Worm (Caenorhabditis elegans) whole organism, L1 larva: ENCODE results near the gene ubc-24.

ENCODE experiments used
- C04F5.9 ChIP-seq: sonication (generic microtip); optimal IDR thresholded peaks from 2 replicates; lab custom pipeline; 2016; ENCODE audit warnings: missing genetic modification characterization, missing compliant biosample characterization
- C16A3.4 ChIP-seq: fragments of 150-350 bp; optimal IDR thresholded peaks from 2 replicates; lab custom pipeline; 2014; ENCODE audit warnings: missing biosample characterization, missing genetic modification characterization
- F16B12.6 ChIP-seq: fragments of 150-350 bp; optimal IDR thresholded peaks from 2 replicates; lab custom pipeline; 2014; ENCODE audit warnings: missing biosample characterization, missing genetic modification characterization
- blmp-1 ChIP-seq: fragments of 150-350 bp; optimal IDR thresholded peaks from 2 replicates; lab custom pipeline; 2014; ENCODE audit warnings: missing biosample characterization, missing genetic modification characterization
- ceh-63 ChIP-seq: fragments of 200-800 bp; sonication (Bioruptor generic); optimal IDR thresholded peaks from 2 replicates; lab custom pipeline; 2018; ENCODE audit warnings: mild to moderate bottlenecking, missing genetic modification characterization, missing compliant biosample characterization
- ceh-8 ChIP-seq: fragments of 200-800 bp; sonication (Bioruptor generic); optimal IDR thresholded peaks from 2 replicates; lab custom pipeline; 2018; ENCODE audit warnings: mild to moderate bottlenecking, missing genetic modification characterization, moderate library complexity, missing compliant biosample characterization
- ceh-88 ChIP-seq: fragments of 200-800 bp; sonication (Bioruptor generic); IDR thresholded peaks from 2 replicates; pipeline ENCODE4 v1.3.6; 2022; ENCODE audit warnings: missing genetic modification characterization, missing compliant biosample characterization
- ces-1 ChIP-seq: fragments of 150-350 bp; optimal IDR thresholded peaks from 2 replicates; lab custom pipeline; 2014; ENCODE audit warnings: missing biosample characterization, missing genetic modification reagents, missing genetic modification characterization
- dpl-1 ChIP-seq, 3 experiments: fragments of 150-350 bp in 2 of 3; sonication (generic microtip) in 1 of 3; optimal IDR thresholded peaks; 2 replicates each; lab custom pipeline; 2014 to 2017; ENCODE audit warnings: missing biosample characterization in 3 of 3, missing genetic modification characterization in 3 of 3, missing genetic modification reagents in 3 of 3
- efl-1 ChIP-seq, 4 experiments: fragments of 150-350 bp; optimal IDR thresholded peaks in 3 of 4; peaks in 1 of 4; 1 replicate in 1 of 4; 2 replicates in 3 of 4; lab custom pipeline; 2014; ENCODE audit warnings: missing biosample characterization in 2 of 4, missing genetic modification characterization in 2 of 4, missing genetic modification reagents in 2 of 4
- elt-2 ChIP-seq: sonication (generic microtip); optimal IDR thresholded peaks from 2 replicates; lab custom pipeline; 2016; ENCODE audit warnings: missing genetic modification characterization, mild to moderate bottlenecking, inconsistent platforms, missing compliant biosample characterization, missing genetic modification reagents
- fkh-8 ChIP-seq: sonication (generic microtip); optimal IDR thresholded peaks from 2 replicates; lab custom pipeline; 2016; ENCODE audit warnings: mild to moderate bottlenecking, missing genetic modification characterization, missing compliant biosample characterization
- grh-1 ChIP-seq: fragments of 200-800 bp; sonication (Bioruptor generic); IDR thresholded peaks from 2 replicates; pipeline ENCODE4 v1.3.6; 2022; ENCODE audit warnings: missing genetic modification reagents, missing genetic modification characterization, missing compliant biosample characterization
- hlh-17 ChIP-seq: fragments of 200-800 bp; sonication (Bioruptor generic); optimal IDR thresholded peaks from 2 replicates; lab custom pipeline; 2018; ENCODE audit warnings: missing genetic modification characterization, mild to moderate bottlenecking, missing compliant biosample characterization, moderate library complexity, borderline replicate concordance
- jun-1 ChIP-seq: fragments of 150-350 bp; optimal IDR thresholded peaks from 2 replicates; lab custom pipeline; 2014; ENCODE audit warnings: missing biosample characterization, missing genetic modification reagents, missing genetic modification characterization
- lin-13 ChIP-seq: fragments of 150-350 bp; optimal IDR thresholded peaks from 2 replicates; lab custom pipeline; 2014; ENCODE audit warnings: missing biosample characterization, missing genetic modification reagents, missing genetic modification characterization
- lin-14 ChIP-seq: fragments of 200-800 bp; sonication (Bioruptor generic); optimal IDR thresholded peaks from 2 replicates; lab custom pipeline; 2018; ENCODE audit warnings: mild to moderate bottlenecking, missing genetic modification characterization, moderate library complexity, missing compliant biosample characterization
- lin-15B ChIP-seq: fragments of 150-350 bp; sonication (generic microtip); optimal IDR thresholded peaks from 3 replicates; lab custom pipeline; 2014; ENCODE audit warnings: missing biosample characterization, missing genetic modification characterization
- lin-35 ChIP-seq, 2 experiments: fragments of 150-350 bp; optimal IDR thresholded peaks; 2 replicates each; lab custom pipeline; 2014; ENCODE audit warnings: missing biosample characterization in 2 of 2, missing genetic modification characterization in 2 of 2, missing genetic modification reagents in 2 of 2
- lir-3 ChIP-seq: sonication (generic microtip); optimal IDR thresholded peaks from 2 replicates; lab custom pipeline; 2016; ENCODE audit warnings: mild to moderate bottlenecking, missing genetic modification characterization, moderate library complexity, missing compliant biosample characterization; ENCODE audit not compliant: poor library complexity
- lsy-2 ChIP-seq, 2 experiments: fragments of 150-350 bp; optimal IDR thresholded peaks; 2 replicates each; lab custom pipeline; 2014; ENCODE audit warnings: missing biosample characterization in 2 of 2, missing genetic modification characterization in 2 of 2
- mdl-1 ChIP-seq, 2 experiments: fragments of 150-350 bp; optimal IDR thresholded peaks; 2 replicates each; lab custom pipeline; 2014 to 2017; ENCODE audit warnings: missing biosample characterization in 2 of 2, missing genetic modification characterization in 2 of 2, inconsistent platforms in 1 of 2
- mef-2 ChIP-seq: fragments of 150-350 bp; optimal IDR thresholded peaks from 2 replicates; lab custom pipeline; 2014; ENCODE audit warnings: missing biosample characterization, missing genetic modification characterization
- mep-1 ChIP-seq: fragments of 150-350 bp; optimal IDR thresholded peaks from 2 replicates; lab custom pipeline; 2014; ENCODE audit warnings: missing biosample characterization, missing genetic modification characterization
- nhr-19 ChIP-seq: fragments of 200-800 bp; sonication (Bioruptor generic); conservative IDR thresholded peaks from 2 replicates; pipeline ENCODE4 v1.3.6; 2022; ENCODE audit warnings: missing genetic modification characterization, missing compliant biosample characterization
- nhr-237 ChIP-seq: fragments of 150-350 bp; optimal IDR thresholded peaks from 2 replicates; lab custom pipeline; 2014; ENCODE audit warnings: missing biosample characterization, missing genetic modification characterization
- nhr-77 ChIP-seq: fragments of 150-350 bp; optimal IDR thresholded peaks from 2 replicates; lab custom pipeline; 2014; ENCODE audit warnings: missing biosample characterization, missing genetic modification characterization
- nhr-85 ChIP-seq: sonication (generic microtip); peaks from one replicate; lab custom pipeline; 2016; ENCODE audit warnings: missing genetic modification characterization, inconsistent platforms, missing compliant biosample characterization
- nhr-90 ChIP-seq: sonication (generic microtip); optimal IDR thresholded peaks from 2 replicates; lab custom pipeline; 2016; ENCODE audit warnings: mild to moderate bottlenecking, missing genetic modification characterization, missing compliant biosample characterization; ENCODE audit not compliant: poor library complexity
- pag-3 ChIP-seq: sonication (generic microtip); optimal IDR thresholded peaks from 2 replicates; lab custom pipeline; 2017; ENCODE audit warnings: missing genetic modification characterization, mild to moderate bottlenecking, missing compliant biosample characterization, antibody characterized with exemption, borderline replicate concordance; ENCODE audit not compliant: insufficient read depth
- rnt-1 ChIP-seq: sonication (generic microtip); optimal IDR thresholded peaks from 2 replicates; lab custom pipeline; 2016; ENCODE audit warnings: mild to moderate bottlenecking, missing genetic modification characterization, moderate library complexity, missing compliant biosample characterization
- snu-23 ChIP-seq: sonication (generic microtip); optimal IDR thresholded peaks from 2 replicates; lab custom pipeline; 2016; ENCODE audit warnings: missing genetic modification characterization, missing compliant biosample characterization
- sox-4 ChIP-seq: sonication (generic microtip); optimal IDR thresholded peaks from 2 replicates; lab custom pipeline; 2016; ENCODE audit warnings: missing genetic modification characterization, missing compliant biosample characterization
- tbx-2 ChIP-seq: sonication (generic microtip); optimal IDR thresholded peaks from 2 replicates; lab custom pipeline; 2016; ENCODE audit warnings: missing genetic modification characterization, missing compliant biosample characterization
- xbp-1 ChIP-seq: sonication (generic microtip); optimal IDR thresholded peaks from 2 replicates; lab custom pipeline; 2016; ENCODE audit warnings: missing genetic modification characterization, missing compliant biosample characterization

ubc-24 gene

ce11 chrII:8428947-8429919, 23.8 kb downstream of the ubc-24 start:
- TF ChIP-seq ceh-88 (no peak), nhr-85 (tag; lab: Kevin White, UChicago) (peak; percentile 59), lsy-2 (tag; optimal IDR thresholded peaks at IDR 0.05; lab: Kevin White, UChicago) (peak in 1 of 2 experiments; percentile 41), lin-14 (GFP tag; lab: Kevin White, UChicago) (peak; percentile 47), blmp-1 (tag; lab: Kevin White, UChicago) (peak; percentile 79), F16B12.6 (tag; lab: Kevin White, UChicago) (peak; percentile 84), mep-1 (tag; lab: Kevin White, UChicago) (peak; percentile 68), ceh-63 (GFP tag; lab: Kevin White, UChicago) (no peak), lin-13 (GFP tag; lab: Kevin White, UChicago) (no peak), snu-23 (GFP tag; lab: Kevin White, UChicago) (peak; percentile 36), rnt-1 (tag; lab: Kevin White, UChicago) (no peak), xbp-1 (peak; percentile 38), efl-1 (optimal IDR thresholded peaks at IDR 0.05; lab: Kevin White, UChicago) (peak; percentile 12 to 40), efl-1 (GFP tag; optimal IDR thresholded peaks at IDR 0.05 in 1 of 2; lab: Kevin White, UChicago) (peak in 1 of 2 experiments; percentile 26), tbx-2 (no peak), lin-35 (GFP tag; optimal IDR thresholded peaks at IDR 0.05; lab: Kevin White, UChicago) (peak; percentile 23 to 35), lir-3 (no peak), dpl-1 (GFP tag; optimal IDR thresholded peaks at IDR 0.05; lab: Kevin White, UChicago) (peak in 2 of 3 experiments; percentile 20 to 42), nhr-90 (tag; lab: Kevin White, UChicago) (no peak)

ce11 chrII:8431954-8432353, 26.6 kb downstream of the ubc-24 start, which contains the start of gene acp-2:
Gene acp-2 (minus strand): TSS chrII:8432054.
- TF ChIP-seq C16A3.4 (tag; lab: Kevin White, UChicago) (no peak), pag-3 (tag; lab: Kevin White, UChicago) (no peak)

- TF ChIP-seq lin-15B (tag; lab: Kevin White, UChicago): no peak
- no peak for TF ChIP-seq ceh-88
- TF ChIP-seq fkh-8 (tag; lab: Kevin White, UChicago): no peak
- TF ChIP-seq dpl-1 (GFP tag; optimal IDR thresholded peaks at IDR 0.05; lab: Kevin White, UChicago): no peak
- TF ChIP-seq mdl-1 (tag; optimal IDR thresholded peaks at IDR 0.05; lab: Kevin White, UChicago): no peak
- TF ChIP-seq C04F5.9 (tag; lab: Kevin White, UChicago): no peak
- no peak for TF ChIP-seq nhr-19 (GFP tag; lab: Robert Waterston, UW)
- TF ChIP-seq elt-2 (tag; lab: Kevin White, UChicago): no peak
- TF ChIP-seq mef-2 (tag; lab: Kevin White, UChicago): no peak
- no peak for TF ChIP-seq nhr-237
- TF ChIP-seq sox-4: no peak
- TF ChIP-seq jun-1 (tag; lab: Kevin White, UChicago): no peak
- TF ChIP-seq grh-1 (GFP tag; lab: Robert Waterston, UW): no peak
- no peak for TF ChIP-seq nhr-77 (tag; lab: Kevin White, UChicago)
- no peak for TF ChIP-seq mep-1 (tag; lab: Kevin White, UChicago)
- no peak for TF ChIP-seq ces-1 (GFP tag; lab: Kevin White, UChicago)
- no peak for TF ChIP-seq ceh-8 (GFP tag; lab: Kevin White, UChicago)
- TF ChIP-seq hlh-17 (GFP tag; lab: Kevin White, UChicago): no peak
- TF ChIP-seq, all 84 proteins: peak for 0
Observed at ce11 chrII:8435005-8435404, 29.6 kb downstream of the ubc-24 start, which contains the start of gene acp-4. Gene acp-4 (minus strand): TSS chrII:8435105.
